Fruit fly (Drosophila melanogaster): ENCODE measurements around the gene mud.

Gene mud

dm6 chrX:14221995-14222394 is 25.5 kb upstream of the mud start:
- TF ChIP-seq noc (tag; optimal IDR thresholded peaks at IDR 0.05), result no peak

DNA sequence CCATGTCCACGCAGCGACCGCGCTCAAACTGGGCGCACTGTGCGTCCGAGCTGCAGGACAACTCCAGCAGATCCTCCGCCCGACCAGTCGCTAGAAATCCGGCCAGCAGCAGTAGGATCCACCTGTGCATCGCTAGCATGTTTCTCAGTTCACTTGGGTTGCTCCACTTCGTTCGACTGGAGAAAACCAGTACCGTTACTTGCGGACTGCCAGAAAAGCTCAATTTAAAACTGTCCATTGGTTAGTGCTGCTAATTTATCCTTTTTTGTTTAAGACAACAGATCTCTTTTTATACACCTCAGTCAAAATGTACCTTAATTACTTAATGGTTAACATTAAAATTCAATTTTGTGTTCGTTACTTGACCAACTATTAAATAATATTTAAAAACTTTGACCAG is 21.9 kb upstream of the mud start, which contains the start of gene CG11674:
Gene CG11674 (minus strand): TSS at position 215 of the 400 bp plus-strand sequence.
- no peak for TF ChIP-seq noc (tag; optimal IDR thresholded peaks at IDR 0.05)

- TF ChIP-seq noc (tag; optimal IDR thresholded peaks at IDR 0.05), result no peak
Measured at dm6 chrX:14226093-14226492, 21.4 kb upstream of the mud start, which contains the start of gene mRpL38. Gene mRpL38 (plus strand): TSS chrX:14226289.

DNA sequence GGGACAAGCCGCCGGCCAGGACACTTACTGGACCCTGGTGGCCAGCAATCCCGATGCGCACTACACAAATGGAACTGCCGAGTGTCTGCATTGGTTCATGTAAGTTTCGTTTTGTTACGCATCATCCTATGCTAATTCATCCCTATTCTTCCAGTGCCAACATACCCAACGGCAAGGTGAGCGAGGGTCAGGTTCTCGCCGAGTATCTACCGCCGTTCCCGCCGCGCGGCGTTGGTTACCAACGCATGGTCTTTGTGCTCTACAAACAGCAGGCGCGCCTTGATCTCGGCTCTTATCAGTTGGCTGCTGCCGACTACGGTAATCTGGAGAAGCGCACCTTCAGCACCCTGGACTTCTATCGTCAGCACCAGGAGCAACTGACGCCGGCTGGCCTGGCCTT is 20.5 kb upstream of the mud start:
- TF ChIP-seq noc (tag; optimal IDR thresholded peaks at IDR 0.05), result no peak

- TF ChIP-seq noc (tag; optimal IDR thresholded peaks at IDR 0.05), result no peak
Measured at dm6 chrX:14233843-14234337, 13.6 kb upstream of the mud start, which contains the start of gene CG42271. Gene CG42271 (minus strand): TSS chrX:14234066.

DNA sequence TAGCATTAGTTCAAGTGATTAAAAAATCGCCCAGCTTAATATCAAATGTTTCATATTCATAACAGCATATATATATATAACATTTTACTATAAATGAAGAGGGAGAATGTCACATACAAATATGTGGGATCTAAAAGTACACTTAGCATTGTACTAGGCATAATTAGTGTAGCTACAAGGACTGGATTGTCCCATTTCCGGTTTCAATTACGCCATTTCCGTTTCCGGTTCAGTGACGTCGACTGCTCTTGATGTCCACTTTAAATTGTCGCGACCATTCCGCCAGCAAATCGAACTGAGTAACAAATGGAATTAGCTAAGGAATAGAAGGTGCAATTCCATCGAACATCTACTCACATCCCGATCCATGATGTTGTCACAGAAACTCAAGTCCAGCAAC is 13.1 kb upstream of the mud start:
- no peak for TF ChIP-seq noc (tag; optimal IDR thresholded peaks at IDR 0.05)

dm6 chrX:14237873-14238394 is 9.6 kb upstream of the mud start, which contains the start of the genes Fbxl4 and Dus2:
Gene Fbxl4 (minus strand): TSS chrX:14237923.
Gene Dus2 (plus strand): TSS chrX:14237988.
- TF ChIP-seq noc (tag; optimal IDR thresholded peaks at IDR 0.05), result peak; percentile 88

DNA sequence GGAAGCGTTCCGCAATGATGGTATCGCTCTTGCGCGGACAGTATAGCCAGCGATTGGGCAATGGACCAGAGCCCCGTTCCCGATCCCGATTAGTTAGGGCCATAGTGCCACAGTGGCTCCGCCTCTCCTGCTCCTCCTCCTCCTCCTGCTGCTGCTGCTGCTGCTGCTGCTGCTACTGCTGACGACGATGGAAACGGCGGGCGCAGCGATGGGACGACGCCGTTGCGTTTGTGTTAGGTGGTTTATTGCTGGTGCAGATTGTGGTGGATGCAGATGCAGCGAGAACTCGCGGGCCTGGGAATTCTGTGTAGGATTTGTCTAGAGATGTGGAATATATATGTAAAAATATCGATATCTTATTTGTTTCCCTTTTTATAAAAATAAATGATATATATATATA is 5.1 kb upstream of the mud start, which contains the start of gene mRNA-cap:
Gene mRNA-cap (minus strand): TSS at position 344 of the 400 bp plus-strand sequence.
- TF ChIP-seq noc (tag; optimal IDR thresholded peaks at IDR 0.05), result no peak

DNA sequence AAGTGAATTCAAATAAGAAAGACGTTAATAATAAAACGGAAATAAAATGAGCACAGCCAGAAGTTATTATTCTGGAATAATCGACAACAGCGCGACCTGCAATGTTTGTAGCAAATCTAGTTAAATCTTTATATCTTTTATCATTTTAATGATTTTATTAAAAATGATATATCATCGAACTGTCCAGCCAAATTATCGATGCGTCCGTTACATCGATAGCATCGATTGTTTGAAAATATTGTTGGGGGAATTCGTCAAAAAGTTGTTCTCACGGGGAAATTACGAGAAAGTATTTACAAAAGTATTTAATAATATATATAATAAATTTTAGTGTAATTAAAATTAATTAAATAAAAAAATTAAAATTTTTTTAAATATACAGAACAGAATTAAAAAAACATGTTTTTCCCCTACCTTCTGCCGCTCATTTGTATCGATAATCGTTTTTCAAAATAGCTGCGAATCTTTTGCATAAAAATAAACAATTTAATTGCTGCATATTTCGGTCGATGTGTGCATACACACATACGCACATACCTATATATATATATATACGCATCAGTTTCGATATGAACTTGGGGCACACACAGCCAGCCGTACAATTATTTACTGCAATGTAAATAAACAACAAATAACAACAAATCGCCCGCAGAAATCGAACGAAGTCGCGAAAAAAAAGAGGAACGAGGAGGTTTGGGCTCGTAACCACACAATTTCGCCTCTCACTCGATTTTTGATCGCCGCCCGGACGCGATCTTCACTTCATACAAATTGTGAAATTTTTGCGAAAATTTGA is 4.4 kb upstream of the mud start, which contains the start of gene CG32599:
Gene CG32599 (plus strand): TSS at position 746 of the 796 bp plus-strand sequence.
- no peak for TF ChIP-seq noc (tag; optimal IDR thresholded peaks at IDR 0.05)

dm6 chrX:14260863-14261262 is 13.3 kb downstream of the mud start, which contains the start of the genes CG46317 and Tat:
Gene CG46317 (plus strand): TSS chrX:14261223.
Gene Tat (plus strand): TSS chrX:14261223.
- no peak for TF ChIP-seq noc (tag; optimal IDR thresholded peaks at IDR 0.05)

dm6 chrX:14265149-14265548 is 17.6 kb downstream of the mud start:
- TF ChIP-seq noc (tag; optimal IDR thresholded peaks at IDR 0.05), result no peak

- no peak for TF ChIP-seq noc (tag; optimal IDR thresholded peaks at IDR 0.05)
Measured at dm6 chrX:14266075-14266474, 18.5 kb downstream of the mud start, which contains the start of the genes CG13404 and na. Gene CG13404 (minus strand): TSS chrX:14266250. Gene na (plus strand): TSS chrX:14266367.

DNA sequence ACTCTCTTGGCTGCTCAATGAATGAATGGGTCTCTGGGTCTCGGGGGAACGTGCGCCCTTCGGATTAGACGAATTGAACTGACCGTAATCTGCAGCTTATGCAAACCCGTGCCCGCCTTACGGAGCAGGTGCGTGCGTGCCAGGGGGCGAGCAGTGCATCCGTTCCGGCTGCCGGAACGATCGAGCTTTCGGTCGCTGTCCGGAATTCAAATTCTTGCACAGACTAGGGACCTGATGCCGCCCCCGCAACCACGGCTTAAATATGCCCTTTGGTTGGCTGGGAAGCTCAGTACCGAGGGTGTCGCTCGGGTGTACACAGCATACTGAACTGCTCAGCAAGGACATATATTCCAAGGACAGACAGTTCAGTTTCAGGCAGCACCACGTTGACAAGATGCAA is 29.9 kb downstream of the mud start, which contains the start of gene Muc12Ea:
Gene Muc12Ea (plus strand): TSS at position 301 of the 400 bp plus-strand sequence.
- TF ChIP-seq noc (tag; optimal IDR thresholded peaks at IDR 0.05), result no peak

DNA sequence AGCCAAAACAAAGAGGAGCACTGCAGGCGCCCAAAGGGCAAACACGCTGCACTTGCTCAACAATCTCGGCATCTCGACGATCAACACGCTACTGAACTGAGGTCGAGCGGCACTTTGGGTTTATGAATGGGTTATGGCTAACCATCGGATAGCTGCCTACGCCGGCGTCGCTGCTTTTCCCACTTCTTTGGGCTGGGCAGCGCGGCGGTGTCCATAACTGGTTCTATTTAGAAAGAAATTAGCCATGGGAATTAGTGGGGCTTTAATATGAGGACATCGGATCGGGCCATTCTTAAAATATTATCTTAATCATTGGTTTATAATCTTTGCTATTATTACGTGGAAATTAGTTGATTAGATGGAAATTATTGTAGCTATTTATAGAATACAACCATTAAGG is 41.8 kb downstream of the mud start, which contains the start of gene CG9400:
Gene CG9400 (minus strand): TSS at position 101 of the 400 bp plus-strand sequence.
- TF ChIP-seq noc (tag; optimal IDR thresholded peaks at IDR 0.05), result no peak
